Fruit fly (Drosophila melanogaster) whole organism: ENCODE data around the gene rush.

Experiments used
- CG8478 ChIP-seq: fragments of >200 bp; optimal IDR thresholded peaks from 2 replicates; lab custom pipeline; 2018; ENCODE audit warnings: inconsistent platforms
- Dll ChIP-seq: fragments of >200 bp; optimal IDR thresholded peaks from 2 replicates; lab custom pipeline; 2017
- EcR ChIP-seq, 2 experiments: fragments of >200 bp; optimal IDR thresholded peaks; 2 replicates each; lab custom pipeline; 2017; ENCODE audit warnings: missing biosample characterization in 2 of 2, missing genetic modification characterization in 2 of 2, missing genetic modification reagents in 2 of 2
- pan ChIP-seq: fragments of >200 bp; optimal IDR thresholded peaks from 2 replicates; lab custom pipeline; 2017
- psq ChIP-seq: fragments of >200 bp; optimal IDR thresholded peaks from 2 replicates; lab custom pipeline; 2017
- usp ChIP-seq: fragments of >200 bp; optimal IDR thresholded peaks from 2 replicates; lab custom pipeline; 2017; ENCODE audit warnings: missing biosample characterization, missing genetic modification characterization, mixed read lengths

The rush gene

DNA sequence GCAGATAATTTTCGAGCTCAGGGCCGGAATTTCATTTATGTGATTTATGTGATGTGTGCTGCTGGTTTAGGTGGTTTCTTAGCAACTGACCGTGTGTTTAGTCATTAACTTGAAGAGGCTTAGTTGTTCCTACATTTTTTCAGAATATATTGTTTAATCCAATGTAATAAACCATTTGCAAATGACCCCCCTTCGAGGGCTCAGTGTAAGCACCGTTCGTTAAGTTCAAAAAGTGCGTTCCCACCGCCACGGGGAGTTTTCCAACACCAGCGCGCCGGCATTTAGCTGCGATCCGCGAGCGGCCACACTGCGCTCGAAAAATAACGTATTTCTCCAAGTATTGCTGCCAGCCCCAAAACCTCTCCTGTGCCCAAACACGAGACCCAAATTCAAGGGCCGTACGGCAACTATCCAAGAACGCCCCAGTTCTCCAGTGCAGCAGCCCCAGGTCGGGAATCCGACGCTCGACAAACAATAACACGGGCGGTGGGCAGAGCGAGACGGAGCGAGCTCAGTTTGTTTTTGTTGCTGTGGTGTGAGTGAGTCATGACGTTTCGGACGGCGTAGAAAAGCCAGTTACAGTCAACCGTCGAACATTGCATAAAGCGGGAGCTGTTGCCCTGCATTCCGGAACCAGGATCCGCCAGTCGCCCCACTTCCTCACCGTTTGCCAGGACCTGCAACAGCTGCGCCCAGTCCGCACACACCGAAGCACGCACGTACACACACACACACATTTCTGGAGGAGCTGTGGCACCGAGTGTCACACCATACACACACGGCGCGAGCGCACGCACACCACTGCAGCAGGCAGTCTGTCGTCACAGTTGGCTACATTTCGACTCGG lies at the start of gene rush:
Gene rush (plus strand): TSS at position 277 of the 847 bp plus-strand sequence.
- no peak for TF ChIP-seq psq (lab: Kevin White, UChicago)
- TF ChIP-seq EcR (GFP tag; optimal IDR thresholded peaks at IDR 0.05; lab: Kevin White, UChicago), result no peak
- TF ChIP-seq pan, result no peak
- TF ChIP-seq CG8478 (lab: Kevin White, UChicago), result no peak
- no peak for TF ChIP-seq Dll (lab: Kevin White, UChicago)
- TF ChIP-seq usp (GFP tag; lab: Kevin White, UChicago), result no peak

DNA sequence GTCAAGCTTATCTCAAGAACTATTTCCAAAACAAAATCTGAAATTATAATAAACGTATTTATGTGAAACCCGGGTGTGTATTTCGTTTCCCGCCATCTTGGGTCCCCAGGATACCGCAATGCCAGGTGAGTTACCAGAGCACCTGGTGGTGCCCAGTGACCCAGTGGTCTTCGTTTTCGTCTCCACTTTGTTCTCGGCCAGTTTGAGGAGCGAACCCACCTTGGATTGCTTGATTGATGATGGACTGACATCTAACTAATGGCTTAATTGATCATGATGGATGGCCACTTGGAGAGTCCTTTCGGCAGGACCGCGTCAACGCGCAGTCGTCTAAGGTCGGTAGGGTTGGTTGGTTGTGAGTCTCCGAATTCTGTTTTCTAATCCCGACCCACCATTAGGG lies 26.2 kb upstream of the rush start, which contains the start of gene Gr2a:
Gene Gr2a (plus strand): TSS at position 301 of the 400 bp plus-strand sequence.
- TF ChIP-seq CG8478 (lab: Kevin White, UChicago) (no peak), EcR (GFP tag; optimal IDR thresholded peaks at IDR 0.05; lab: Kevin White, UChicago) (no peak), usp (GFP tag; lab: Kevin White, UChicago) (no peak), pan (no peak), Dll (lab: Kevin White, UChicago) (no peak), psq (lab: Kevin White, UChicago) (no peak)

DNA sequence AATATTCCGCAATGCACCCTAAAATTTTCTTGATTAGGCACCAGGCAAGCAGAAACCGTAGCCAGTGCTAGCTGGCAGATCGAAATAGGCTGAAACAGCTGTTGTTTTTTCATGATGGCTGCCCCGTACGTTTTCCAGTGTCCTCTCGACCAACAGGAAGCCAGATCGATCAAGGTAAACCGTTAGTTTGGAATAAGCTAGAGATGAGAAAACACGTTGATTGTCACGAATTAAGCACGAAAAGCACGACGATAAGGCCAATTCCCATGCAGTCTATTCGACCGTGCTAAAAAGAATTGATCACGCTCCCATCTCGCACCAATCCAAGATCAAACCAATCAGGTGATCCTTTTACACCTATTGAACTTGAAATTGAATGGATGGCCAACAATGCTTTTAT lies 23.5 kb upstream of the rush start:
- TF ChIP-seq psq (lab: Kevin White, UChicago) (no peak), Dll (lab: Kevin White, UChicago) (no peak), EcR (GFP tag; optimal IDR thresholded peaks at IDR 0.05; lab: Kevin White, UChicago) (no peak), CG8478 (lab: Kevin White, UChicago) (no peak), usp (GFP tag; lab: Kevin White, UChicago) (no peak)

DNA sequence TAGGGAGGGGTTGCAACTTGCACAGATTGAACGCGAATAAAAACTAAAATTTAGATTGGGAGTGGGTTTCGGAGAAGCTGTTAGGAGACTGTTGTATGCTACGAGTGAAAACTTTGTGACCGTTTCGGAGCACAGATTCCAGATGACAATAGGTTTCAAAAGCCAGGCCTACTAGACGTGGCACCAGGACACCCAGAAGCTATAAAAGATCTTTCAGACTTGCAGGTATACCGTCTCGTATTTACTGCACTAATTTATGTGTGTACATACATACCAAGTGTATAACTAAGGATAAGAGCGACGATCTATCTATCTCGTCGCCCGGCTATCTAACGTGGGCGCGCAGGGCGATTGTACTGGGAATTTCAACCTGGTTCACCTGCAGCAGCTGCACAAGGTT lies 21.4 kb upstream of the rush start, which contains the start of gene CG14785:
Gene CG14785 (minus strand): TSS at position 101 of the 400 bp plus-strand sequence.
- TF ChIP-seq psq (lab: Kevin White, UChicago), result no peak
- no peak for TF ChIP-seq Dll (lab: Kevin White, UChicago)
- no peak for TF ChIP-seq pan
- no peak for TF ChIP-seq usp (GFP tag; lab: Kevin White, UChicago)
- no peak for TF ChIP-seq EcR (GFP tag; optimal IDR thresholded peaks at IDR 0.05; lab: Kevin White, UChicago)
- no peak for TF ChIP-seq CG8478 (lab: Kevin White, UChicago)

DNA sequence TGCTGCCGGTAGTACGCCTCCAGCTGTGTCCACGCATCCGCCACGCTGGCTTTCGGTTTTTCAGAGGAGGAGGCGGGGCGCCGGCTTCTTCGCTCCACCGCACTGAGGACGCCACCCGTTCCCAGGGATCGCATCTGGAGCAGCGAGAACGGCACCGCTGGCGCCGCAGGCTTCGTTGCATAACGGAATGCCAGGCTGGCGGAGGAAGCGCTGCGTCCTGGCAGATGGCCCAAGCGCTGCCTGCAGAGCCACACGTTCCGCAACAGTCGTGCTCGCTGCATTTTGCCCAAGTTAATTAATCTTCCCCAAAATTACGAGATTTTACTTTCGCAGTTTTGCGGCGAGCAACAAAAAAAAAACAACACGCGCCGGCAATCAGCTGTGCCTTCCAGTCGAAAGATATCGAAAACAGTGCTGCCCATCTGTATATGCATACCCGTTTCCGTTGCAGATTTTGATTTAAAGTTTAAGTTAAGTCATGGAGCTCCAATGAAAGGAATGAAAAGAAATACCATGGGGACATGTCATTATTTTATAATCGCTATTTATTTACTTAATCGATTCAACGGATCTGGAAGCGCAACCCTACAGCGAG lies 18.0 kb upstream of the rush start, which contains the start of gene Lrpprc2:
Gene Lrpprc2 (minus strand): TSS at position 340 of the 595 bp plus-strand sequence.
- TF ChIP-seq pan, result no peak
- no peak for TF ChIP-seq psq (lab: Kevin White, UChicago)
- TF ChIP-seq usp (GFP tag; lab: Kevin White, UChicago), result no peak
- TF ChIP-seq CG8478 (lab: Kevin White, UChicago), result no peak
- TF ChIP-seq Dll (lab: Kevin White, UChicago), result no peak
- TF ChIP-seq EcR (GFP tag; optimal IDR thresholded peaks at IDR 0.05; lab: Kevin White, UChicago), result no peak

DNA sequence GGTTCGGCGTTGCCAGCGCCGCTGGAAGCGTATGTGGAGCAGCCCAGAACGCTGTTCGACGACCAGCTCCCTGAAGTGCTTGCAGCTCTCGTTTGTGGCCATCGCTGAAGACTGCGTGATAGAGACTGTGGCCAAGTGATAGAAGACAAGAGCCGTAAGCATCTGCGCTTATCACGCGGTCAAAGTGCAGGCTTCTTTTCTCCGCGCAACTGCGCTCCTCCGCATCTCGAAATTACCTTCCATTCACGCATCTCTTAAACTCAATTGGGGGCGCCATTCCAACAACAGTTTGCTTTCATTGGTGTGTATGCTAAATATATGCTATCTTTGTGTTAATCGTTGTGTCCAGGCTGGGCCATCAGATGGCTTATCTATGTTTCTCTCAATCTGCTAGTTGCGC lies 16.8 kb upstream of the rush start, which contains the start of gene CG14787:
Gene CG14787 (minus strand): TSS at position 133 of the 400 bp plus-strand sequence.
- TF ChIP-seq Dll (lab: Kevin White, UChicago) (no peak), usp (GFP tag; lab: Kevin White, UChicago) (no peak), psq (lab: Kevin White, UChicago) (no peak)

DNA sequence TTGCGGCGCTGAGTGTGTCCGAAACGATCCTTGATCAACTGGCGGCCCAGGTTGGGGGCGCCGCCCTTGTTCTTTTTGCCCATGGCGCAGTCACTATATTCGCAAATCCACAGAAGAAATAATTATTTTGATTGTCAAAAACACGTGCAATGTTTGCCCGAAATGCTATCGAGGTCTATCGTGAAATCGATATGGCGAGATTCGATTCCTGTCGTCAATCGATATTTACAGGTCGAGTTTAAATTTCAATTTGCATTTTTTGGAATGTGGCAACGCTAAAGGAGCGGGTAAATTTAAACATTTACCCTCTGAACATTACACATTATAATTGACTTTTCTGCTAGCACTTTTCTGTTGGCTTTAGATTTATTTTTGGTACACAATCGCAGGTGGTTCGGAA lies 14.3 kb upstream of the rush start, which contains the start of gene Ns3:
Gene Ns3 (minus strand): TSS at position 188 of the 400 bp plus-strand sequence.
- TF ChIP-seq CG8478 (lab: Kevin White, UChicago) (no peak), Dll (lab: Kevin White, UChicago) (no peak), pan (no peak), usp (GFP tag; lab: Kevin White, UChicago) (no peak), psq (lab: Kevin White, UChicago) (no peak), EcR (GFP tag; optimal IDR thresholded peaks at IDR 0.05; lab: Kevin White, UChicago) (no peak)

DNA sequence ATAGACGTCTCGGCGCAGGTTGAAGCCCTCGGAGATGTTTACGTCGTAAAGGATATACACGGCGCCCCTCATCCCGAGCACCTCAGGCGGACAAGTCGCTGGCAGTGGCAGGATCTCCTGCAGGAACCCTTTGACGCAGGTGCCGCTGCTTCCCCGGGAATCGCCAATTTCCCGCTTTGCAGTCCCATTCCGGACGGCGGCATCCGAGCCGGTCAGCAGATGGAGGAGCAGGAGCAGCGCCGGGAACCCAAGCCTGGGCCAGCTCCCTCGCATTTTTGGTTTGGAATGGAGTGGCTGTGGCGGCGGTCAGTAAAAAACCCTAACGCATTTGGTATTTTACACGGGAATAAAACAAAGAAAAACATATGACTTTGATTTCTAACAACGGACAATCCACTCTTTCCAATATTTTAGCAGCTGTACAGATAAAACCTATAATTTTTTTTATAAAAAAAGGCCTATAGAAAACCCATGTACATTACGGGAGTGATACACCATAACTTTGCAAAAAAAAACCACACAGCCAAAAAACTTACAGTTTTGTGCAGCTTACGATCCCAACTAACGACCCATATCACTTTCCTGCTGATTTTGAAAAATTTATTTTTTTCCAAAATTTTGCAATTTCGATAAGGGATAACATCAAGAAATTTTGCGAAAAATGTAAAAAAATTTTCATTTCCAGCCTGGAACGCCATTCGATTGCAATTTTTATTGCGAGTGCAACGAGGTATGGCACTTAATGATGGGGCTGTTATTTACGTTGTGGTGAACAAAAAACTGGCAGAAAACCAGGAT lies 12.4 kb upstream of the rush start, which contains the start of the genes O-fut2 and CG14777:
Gene O-fut2 (minus strand): TSS at position 290 of the 798 bp plus-strand sequence.
Gene CG14777 (plus strand): TSS at position 428 of the 798 bp plus-strand sequence.
- no peak for TF ChIP-seq psq (lab: Kevin White, UChicago)
- TF ChIP-seq Dll (lab: Kevin White, UChicago), result no peak
- TF ChIP-seq usp (GFP tag; lab: Kevin White, UChicago), result no peak
- TF ChIP-seq CG8478 (lab: Kevin White, UChicago), result no peak
- no peak for TF ChIP-seq pan
- TF ChIP-seq EcR (GFP tag; optimal IDR thresholded peaks at IDR 0.05; lab: Kevin White, UChicago), result no peak

DNA sequence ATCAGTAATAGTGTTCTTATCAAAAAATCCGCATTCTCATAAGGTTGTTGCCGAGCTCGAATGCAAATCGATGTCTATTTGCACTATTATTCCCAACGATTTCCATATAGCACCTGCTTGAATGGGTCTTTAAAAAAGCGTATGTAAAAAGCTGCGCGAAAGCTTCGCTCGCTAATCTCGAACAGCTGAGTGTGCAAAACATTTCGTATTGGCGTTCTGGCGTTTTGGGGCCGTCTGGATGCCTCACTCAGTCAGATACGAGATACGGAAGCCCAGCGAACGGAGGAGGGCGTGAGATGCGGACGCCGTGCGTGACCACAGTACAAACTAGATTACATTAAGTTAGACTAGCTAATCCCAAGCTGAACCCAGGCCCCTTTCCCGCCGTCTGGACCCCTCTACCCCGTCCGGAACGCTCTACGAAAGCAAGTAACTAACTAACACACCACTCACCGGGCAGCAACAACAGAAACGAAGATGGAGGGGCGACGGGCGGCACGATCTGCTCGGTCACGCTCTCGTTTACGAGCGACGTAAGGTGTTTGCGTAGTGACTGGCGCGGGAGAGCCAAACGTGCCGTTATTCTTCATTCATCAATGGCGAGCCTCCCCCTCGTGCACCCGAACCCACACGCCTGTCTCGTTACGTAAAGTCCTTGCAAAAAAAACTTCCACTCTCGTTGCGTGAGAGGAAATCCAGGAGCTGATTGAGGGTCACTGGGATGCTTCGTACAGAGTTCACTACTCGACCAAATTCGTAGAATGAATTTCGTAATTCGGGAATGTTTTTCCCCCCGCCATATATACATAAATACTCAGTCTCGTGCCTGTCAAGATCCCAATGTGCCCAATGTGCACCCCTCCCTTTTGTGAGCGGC lies 11.6 kb upstream of the rush start:
- TF ChIP-seq EcR (GFP tag; optimal IDR thresholded peaks at IDR 0.05; lab: Kevin White, UChicago) (no peak), Dll (lab: Kevin White, UChicago) (peak; percentile 53)

DNA sequence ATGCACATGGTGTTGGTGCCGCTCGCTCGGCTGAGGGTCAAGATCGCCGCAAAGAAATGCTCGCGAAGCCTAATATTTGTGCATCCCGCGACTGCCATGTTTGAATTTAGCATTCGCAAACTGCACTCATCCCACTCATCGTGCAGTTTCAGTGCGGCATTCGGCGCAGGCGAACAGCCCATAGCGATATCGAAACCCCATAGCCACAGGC lies 11.1 kb upstream of the rush start, which contains the start of gene CG14778:
Gene CG14778 (plus strand): TSS at position 112 of the 211 bp plus-strand sequence.
- no peak for TF ChIP-seq psq (lab: Kevin White, UChicago)
- TF ChIP-seq EcR (GFP tag; optimal IDR thresholded peaks at IDR 0.05; lab: Kevin White, UChicago), result no peak
- TF ChIP-seq CG8478 (lab: Kevin White, UChicago), result no peak
- no peak for TF ChIP-seq Dll (lab: Kevin White, UChicago)
- no peak for TF ChIP-seq usp (GFP tag; lab: Kevin White, UChicago)
- TF ChIP-seq pan, result no peak
